Worm (Caenorhabditis elegans): ENCODE results near the gene F21C10.4.

- no peak for TF ChIP-seq nhr-77 (tag; optimal IDR thresholded peaks at IDR 0.05)
- TF ChIP-seq aha-1 (tag), result peak; percentile 22
- TF ChIP-seq pqm-1 (tag; optimal IDR thresholded peaks at IDR 0.05), result no peak
- TF ChIP-seq nhr-111 (GFP tag; optimal IDR thresholded peaks at IDR 0.05), result no peak
- TF ChIP-seq hif-1 (tag; optimal IDR thresholded peaks at IDR 0.05), result no peak
- TF ChIP-seq nhr-11 (tag; optimal IDR thresholded peaks at IDR 0.05), result no peak
Observed at ce11 chrV:9166306-9166705, 39.9 kb downstream of the F21C10.4 start.
